Fruit fly (Drosophila melanogaster) whole organism, embryonic: ENCODE measurements around the gene CG42529.

Experiments used
- Atf3 ChIP-seq: fragments of 200-800 bp; sonication (Bioruptor generic); optimal IDR thresholded peaks from 3 replicates; lab custom pipeline; 2016; ENCODE audit warnings: missing biosample characterization, missing genetic modification characterization
- Bdp1 ChIP-seq: fragments of 200-800 bp; sonication (Bioruptor generic); optimal IDR thresholded peaks from 3 replicates; lab custom pipeline; 2016; ENCODE audit warnings: missing biosample characterization, missing genetic modification characterization
- Bgb ChIP-seq: fragments of 200-800 bp; sonication (Bioruptor generic); IDR thresholded peaks from 2 replicates; pipeline ENCODE4 v1.3.6; 2022; ENCODE audit warnings: missing biosample characterization, missing genetic modification characterization; ENCODE audit not compliant: partially characterized antibody
- CG10274 ChIP-seq: fragments of 200-800 bp; sonication (Bioruptor generic); optimal IDR thresholded peaks from 3 replicates; lab custom pipeline; 2017; ENCODE audit warnings: missing biosample characterization, mild to moderate bottlenecking, missing genetic modification characterization
- CG10321 ChIP-seq: fragments of 200-800 bp; sonication (Bioruptor generic); IDR thresholded peaks from 2 replicates; pipeline ENCODE4 v1.3.6; 2022; ENCODE audit warnings: missing biosample characterization, missing genetic modification characterization
- CG15011 ChIP-seq: fragments of 200-800 bp; sonication (Bioruptor generic); optimal IDR thresholded peaks from 3 replicates; lab custom pipeline; 2018; ENCODE audit warnings: missing biosample characterization, mild to moderate bottlenecking, missing genetic modification characterization
- CG15601 ChIP-seq: fragments of 200-800 bp; sonication (Bioruptor generic); optimal IDR thresholded peaks from 3 replicates; lab custom pipeline; 2019; ENCODE audit warnings: missing biosample characterization, mild to moderate bottlenecking, missing genetic modification characterization, moderate library complexity
- CG16813 ChIP-seq: fragments of 200-800 bp; sonication (Bioruptor generic); IDR thresholded peaks from 3 replicates; pipeline ENCODE4 v1.3.6; 2022; ENCODE audit warnings: missing biosample characterization, missing genetic modification characterization; ENCODE audit not compliant: partially characterized antibody
- CG17359 ChIP-seq: fragments of 200-800 bp; sonication (Bioruptor generic); optimal IDR thresholded peaks from 3 replicates; lab custom pipeline; 2018; ENCODE audit warnings: missing biosample characterization, mild to moderate bottlenecking, missing genetic modification characterization, moderate library complexity
- CG17568 ChIP-seq: fragments of 200-800 bp; sonication (Bioruptor generic); optimal IDR thresholded peaks from 2 replicates; lab custom pipeline; 2018; ENCODE audit warnings: missing biosample characterization, mild to moderate bottlenecking, missing genetic modification characterization, moderate library complexity
- CG31365 ChIP-seq: fragments of 200-800 bp; sonication (Bioruptor generic); optimal IDR thresholded peaks from 2 replicates; lab custom pipeline; 2018; ENCODE audit warnings: missing biosample characterization, mild to moderate bottlenecking, missing genetic modification characterization
- CG4404 ChIP-seq: fragments of 200-800 bp; sonication (Bioruptor generic); IDR thresholded peaks from 2 replicates; pipeline ENCODE4 v1.3.6; 2022; ENCODE audit warnings: missing biosample characterization, missing genetic modification characterization
- CG7839 ChIP-seq: fragments of 200-800 bp; sonication (Bioruptor generic); optimal IDR thresholded peaks from 3 replicates; lab custom pipeline; 2018; ENCODE audit warnings: missing biosample characterization, mild to moderate bottlenecking, missing genetic modification characterization, moderate library complexity
- CG7963 ChIP-seq: fragments of 200-800 bp; sonication (Bioruptor generic); IDR thresholded peaks from 3 replicates; pipeline ENCODE4 v1.3.6; 2022; ENCODE audit warnings: missing biosample characterization, missing genetic modification characterization; ENCODE audit not compliant: partially characterized antibody
- CG9797 ChIP-seq: fragments of 200-800 bp; sonication (Bioruptor generic); optimal IDR thresholded peaks from 3 replicates; lab custom pipeline; 2018; ENCODE audit warnings: missing biosample characterization, mild to moderate bottlenecking, missing genetic modification characterization
- Eip74EF ChIP-seq, 2 experiments: fragments of 200-800 bp in 1 of 2; fragments of >200 bp in 1 of 2; sonication (Bioruptor generic) in 1 of 2; optimal IDR thresholded peaks; 2 replicates each; lab custom pipeline; 2017 to 2019; ENCODE audit warnings: missing biosample characterization in 2 of 2, missing genetic modification characterization in 2 of 2, mild to moderate bottlenecking in 1 of 2, moderate library complexity in 1 of 2
- Fer1 ChIP-seq: fragments of 200-800 bp; sonication (Bioruptor generic); optimal IDR thresholded peaks from 2 replicates; lab custom pipeline; 2017; ENCODE audit warnings: missing biosample characterization, mild to moderate bottlenecking, missing genetic modification characterization
- H15 ChIP-seq: fragments of 200-800 bp; sonication (Bioruptor generic); IDR thresholded peaks from 3 replicates; pipeline ENCODE4 v1.3.6; 2022; ENCODE audit warnings: missing biosample characterization, missing genetic modification characterization
- HLH4C ChIP-seq: fragments of 200-800 bp; sonication (Bioruptor generic); IDR thresholded peaks from 3 replicates; pipeline ENCODE4 v1.3.6; 2022; ENCODE audit warnings: missing biosample characterization, missing genetic modification characterization; ENCODE audit not compliant: partially characterized antibody
- Med ChIP-seq: fragments of 200-800 bp; sonication (Bioruptor generic); peaks from one replicate; lab custom pipeline; 2016; ENCODE audit warnings: missing biosample characterization, missing genetic modification characterization, mild to moderate bottlenecking, inconsistent platforms, moderate library complexity
- Ravus ChIP-seq: fragments of 200-800 bp; sonication (Bioruptor generic); IDR thresholded peaks from 2 replicates; pipeline ENCODE4 v1.3.6; 2022; ENCODE audit warnings: missing biosample characterization, missing genetic modification characterization
- Trl ChIP-seq, 3 experiments: fragments of >200 bp in 2 of 3; fragments of 200-800 bp in 1 of 3; sonication (Bioruptor generic) in 1 of 3; optimal IDR thresholded peaks; 2 replicates in 1 of 3; 3 replicates in 2 of 3; lab custom pipeline; 2016 to 2017; ENCODE audit warnings: missing biosample characterization in 1 of 3, missing genetic modification characterization in 1 of 3
- Usf ChIP-seq: fragments of 200-800 bp; sonication (Bioruptor generic); optimal IDR thresholded peaks from 2 replicates; lab custom pipeline; 2017; ENCODE audit warnings: missing genotype, missing biosample characterization, missing genetic modification characterization
- Xbp1 ChIP-seq: fragments of 200-800 bp; sonication (Bioruptor generic); optimal IDR thresholded peaks from 3 replicates; lab custom pipeline; 2016; ENCODE audit warnings: missing biosample characterization, mild to moderate bottlenecking, missing genetic modification characterization
- amos ChIP-seq: fragments of 200-800 bp; sonication (Bioruptor generic); IDR thresholded peaks from 2 replicates; pipeline ENCODE4 v1.3.6; 2022; ENCODE audit warnings: missing biosample characterization, missing genetic modification characterization; ENCODE audit not compliant: partially characterized antibody
- btn ChIP-seq: fragments of 200-800 bp; sonication (Bioruptor generic); optimal IDR thresholded peaks from 2 replicates; lab custom pipeline; 2016; ENCODE audit warnings: missing biosample characterization, missing genetic modification characterization
- cas ChIP-seq: fragments of 200-800 bp; sonication (Bioruptor generic); IDR thresholded peaks from 2 replicates; pipeline ENCODE4 v1.3.6; 2022; ENCODE audit warnings: missing biosample characterization, missing genetic modification characterization
- fru ChIP-seq: fragments of >200 bp; optimal IDR thresholded peaks from 2 replicates; lab custom pipeline; 2017
- gcm ChIP-seq: fragments of 200-800 bp; sonication (Bioruptor generic); optimal IDR thresholded peaks from 2 replicates; lab custom pipeline; 2019; ENCODE audit warnings: missing biosample characterization, mild to moderate bottlenecking, missing genetic modification characterization, moderate library complexity
- inv ChIP-seq: fragments of 200-800 bp; sonication (Bioruptor generic); IDR thresholded peaks from 2 replicates; pipeline ENCODE4 v1.3.6; 2022; ENCODE audit warnings: missing biosample characterization, missing genetic modification characterization; ENCODE audit not compliant: partially characterized antibody
- jing ChIP-seq: fragments of 200-800 bp; sonication (Bioruptor generic); optimal IDR thresholded peaks from 2 replicates; lab custom pipeline; 2018; ENCODE audit warnings: missing biosample characterization, mild to moderate bottlenecking, missing genetic modification characterization
- knrl ChIP-seq: fragments of 200-800 bp; sonication (Bioruptor generic); IDR thresholded peaks from 3 replicates; pipeline ENCODE4 v1.3.6; 2022; ENCODE audit warnings: missing biosample characterization, missing genetic modification characterization; ENCODE audit not compliant: partially characterized antibody
- nerfin-2 ChIP-seq: fragments of 200-800 bp; sonication (Bioruptor generic); IDR thresholded peaks from 2 replicates; pipeline ENCODE4 v1.3.6; 2022; ENCODE audit warnings: missing biosample characterization, missing genetic modification characterization; ENCODE audit not compliant: partially characterized antibody
- run ChIP-seq: fragments of 200-800 bp; sonication (Bioruptor generic); optimal IDR thresholded peaks from 3 replicates; lab custom pipeline; 2018; ENCODE audit warnings: missing biosample characterization, mild to moderate bottlenecking, missing genetic modification characterization
- sob ChIP-seq: fragments of 200-800 bp; sonication (Bioruptor generic); IDR thresholded peaks from 2 replicates; pipeline ENCODE4 v1.3.6; 2022; ENCODE audit warnings: missing biosample characterization, missing genetic modification characterization
- tna ChIP-seq: fragments of 200-800 bp; sonication (Bioruptor generic); IDR thresholded peaks from 2 replicates; pipeline ENCODE4 v1.3.6; 2022; ENCODE audit warnings: missing biosample characterization, missing genetic modification characterization; ENCODE audit not compliant: partially characterized antibody
- ttk ChIP-seq: fragments of 200-800 bp; sonication (Bioruptor generic); IDR thresholded peaks from 2 replicates; pipeline ENCODE4 v2.1.2; 2022; ENCODE audit warnings: missing biosample characterization, missing genetic modification characterization
- vnd ChIP-seq: fragments of 200-800 bp; sonication (Bioruptor generic); IDR thresholded peaks from 3 replicates; pipeline ENCODE4 v1.3.6; 2022; ENCODE audit warnings: missing biosample characterization, missing genetic modification characterization; ENCODE audit not compliant: partially characterized antibody

Gene CG42529

dm6 chr3L:19682902-19683301 is 45.9 kb upstream of the CG42529 start (continued):
- TF ChIP-seq Med (GFP tag; lab: Kevin White, UChicago) = peak; percentile 4
- TF ChIP-seq CG10321 (GFP tag; lab: Robert Waterston, UW) = peak; percentile 95
- peak; percentile 39 for TF ChIP-seq Bgb
- no peak for TF ChIP-seq Eip74EF (GFP tag; optimal IDR thresholded peaks at IDR 0.05; lab: Kevin White, UChicago)
- TF ChIP-seq, all 482 proteins: peak for 24

dm6 chr3L:19683520-19683919 is 45.3 kb upstream of the CG42529 start:
- TF ChIP-seq CG31365 (tag; lab: Kevin White, UChicago) (no peak), CG16813 (GFP tag; lab: Robert Waterston, UW) (peak; percentile 53; the same call in 1 of the 3 replicates), CG15011 (GFP tag; lab: Kevin White, UChicago) (no peak), fru (no peak), CG17568 (GFP tag; lab: Kevin White, UChicago) (no peak), Ravus (GFP tag; lab: Robert Waterston, UW) (no peak), Bdp1 (GFP tag; lab: Kevin White, UChicago) (no peak), sob (no peak), Fer1 (GFP tag; lab: Kevin White, UChicago) (no peak), CG17359 (tag; lab: Kevin White, UChicago) (no peak), Xbp1 (GFP tag; lab: Kevin White, UChicago) (no peak), H15 (GFP tag; lab: Robert Waterston, UW) (no peak), btn (GFP tag; lab: Kevin White, UChicago) (no peak), CG9797 (GFP tag; lab: Kevin White, UChicago) (no peak), Usf (GFP tag; lab: Kevin White, UChicago) (no peak), CG7963 (GFP tag; lab: Robert Waterston, UW) (peak; percentile 16; the same call in 1 of the 3 replicates), CG7839 (tag; lab: Kevin White, UChicago) (no peak), jing (GFP tag; lab: Kevin White, UChicago) (no peak), Atf3 (GFP tag; lab: Kevin White, UChicago) (no peak), nerfin-2 (GFP tag; lab: Robert Waterston, UW) (peak; percentile 55; the same call in 1 of the 2 replicates), CG4404 (no peak), CG15601 (tag; lab: Kevin White, UChicago) (no peak), gcm (no peak), cas (GFP tag; lab: Robert Waterston, UW) (no peak), vnd (GFP tag; lab: Robert Waterston, UW) (peak; percentile 38; the same call in 1 of the 3 replicates), CG10274 (GFP tag; lab: Kevin White, UChicago) (no peak), knrl (GFP tag; lab: Robert Waterston, UW) (no peak), run (tag; lab: Kevin White, UChicago) (no peak), Trl (optimal IDR thresholded peaks at IDR 0.05; lab: Kevin White, UChicago) (no peak), Trl (GFP tag; optimal IDR thresholded peaks at IDR 0.05; lab: Kevin White, UChicago) (no peak), inv (GFP tag; lab: Robert Waterston, UW) (0 out of 2 replicates have a peak, but pooled peaks have one; percentile 12), HLH4C (GFP tag; lab: Robert Waterston, UW) (peak; percentile 30; the same call in 2 of the 3 replicates), tna (GFP tag; lab: Robert Waterston, UW) (peak; percentile 18; the same call in 1 of the 2 replicates), ttk (GFP tag; lab: Robert Waterston, UW) (no peak), amos (GFP tag; lab: Robert Waterston, UW) (no peak)
- TF ChIP-seq, all 482 proteins: peak for 7
